Worm (Caenorhabditis elegans) whole organism, L4 larva: Measurements from ENCODE around the gene Y14H12B.1.

ENCODE experiments used
- F10B5.3 ChIP-seq: sonication (generic microtip); optimal IDR thresholded peaks from 2 replicates; lab custom pipeline; 2016; ENCODE audit warnings: mild to moderate bottlenecking, missing genetic modification characterization, missing compliant biosample characterization
- F26F4.8 ChIP-seq: fragments of 200-800 bp; sonication (Bioruptor generic); conservative IDR thresholded peaks from 2 replicates; pipeline ENCODE4 v1.3.6; 2022; ENCODE audit warnings: missing genetic modification characterization, missing compliant biosample characterization
- Y105C5A.15 ChIP-seq: fragments of 200-800 bp; sonication (Bioruptor generic); IDR thresholded peaks from 2 replicates; pipeline ENCODE4 v1.3.6; 2022; ENCODE audit warnings: missing genetic modification characterization, missing compliant biosample characterization
- ZK337.2 ChIP-seq: fragments of 200-800 bp; sonication (Bioruptor generic); IDR thresholded peaks from 2 replicates; pipeline ENCODE4 v1.3.6; 2022; ENCODE audit warnings: missing genetic modification reagents, missing genetic modification characterization, missing compliant biosample characterization
- ama-1 ChIP-seq: fragments of 150-350 bp; optimal IDR thresholded peaks from 2 replicates; lab custom pipeline; 2014; ENCODE audit warnings: inconsistent platforms, mixed read lengths
- arid-1 ChIP-seq: fragments of 200-800 bp; sonication (Bioruptor generic); conservative IDR thresholded peaks from 2 replicates; pipeline ENCODE4 v1.3.6; 2022; ENCODE audit warnings: missing genetic modification reagents, missing genetic modification characterization, missing compliant biosample characterization
- ceh-62 ChIP-seq: sonication (generic microtip); optimal IDR thresholded peaks from 2 replicates; lab custom pipeline; 2017; ENCODE audit warnings: missing biosample characterization, missing genetic modification characterization
- daf-8 ChIP-seq: fragments of 200-800 bp; sonication (Bioruptor generic); IDR thresholded peaks from 2 replicates; pipeline ENCODE4 v1.3.6; 2022; ENCODE audit warnings: missing genetic modification characterization, missing compliant biosample characterization
- dmd-6 ChIP-seq: fragments of 200-800 bp; sonication (Bioruptor generic); IDR thresholded peaks from 2 replicates; pipeline ENCODE4 v1.3.6; 2022; ENCODE audit warnings: missing genetic modification reagents, missing genetic modification characterization, missing compliant biosample characterization
- dmd-9 ChIP-seq: fragments of 200-800 bp; sonication (Bioruptor generic); IDR thresholded peaks from 2 replicates; pipeline ENCODE4 v1.3.6; 2022; ENCODE audit warnings: missing genetic modification reagents, missing genetic modification characterization, missing compliant biosample characterization
- dpl-1 ChIP-seq: fragments of 150-350 bp; optimal IDR thresholded peaks from 2 replicates; lab custom pipeline; 2014; ENCODE audit warnings: missing biosample characterization, missing genetic modification reagents, missing genetic modification characterization
- egl-43 ChIP-seq: fragments of 200-800 bp; sonication (Bioruptor generic); IDR thresholded peaks from 2 replicates; pipeline ENCODE4 v1.3.6; 2022; ENCODE audit warnings: missing genetic modification reagents, missing genetic modification characterization, missing compliant biosample characterization
- hlh-30 ChIP-seq: sonication (generic microtip); optimal IDR thresholded peaks from 2 replicates; lab custom pipeline; 2017; ENCODE audit warnings: antibody characterized with exemption, mild to moderate bottlenecking, missing genetic modification characterization, missing compliant biosample characterization; ENCODE audit not compliant: insufficient read depth
- hmg-1.1 ChIP-seq: fragments of 200-800 bp; sonication (Bioruptor generic); IDR thresholded peaks from 2 replicates; pipeline ENCODE4 v1.3.6; 2022; ENCODE audit warnings: missing genetic modification reagents, missing genetic modification characterization, missing compliant biosample characterization
- lim-7 ChIP-seq: fragments of 200-800 bp; sonication (Bioruptor generic); IDR thresholded peaks from 2 replicates; pipeline ENCODE4 v1.3.6; 2022; ENCODE audit warnings: missing genetic modification characterization, missing compliant biosample characterization
- mdt-29 ChIP-seq: fragments of 200-800 bp; sonication (Bioruptor generic); IDR thresholded peaks from 2 replicates; pipeline ENCODE4 v1.3.6; 2022; ENCODE audit warnings: missing genetic modification reagents, missing genetic modification characterization, missing compliant biosample characterization
- mxl-3 ChIP-seq: fragments of 200-800 bp; sonication (Bioruptor generic); optimal IDR thresholded peaks from 2 replicates; lab custom pipeline; 2018; ENCODE audit warnings: mild to moderate bottlenecking, missing genetic modification characterization, missing compliant biosample characterization
- nhr-10 ChIP-seq: fragments of 150-350 bp; optimal IDR thresholded peaks from 2 replicates; lab custom pipeline; 2014; ENCODE audit warnings: missing biosample characterization, missing genetic modification characterization
- nhr-102 ChIP-seq: sonication (generic microtip); optimal IDR thresholded peaks from 2 replicates; lab custom pipeline; 2016; ENCODE audit warnings: mild to moderate bottlenecking, missing genetic modification characterization, moderate library complexity, missing compliant biosample characterization
- nhr-111 ChIP-seq: fragments of 200-800 bp; sonication (Bioruptor generic); optimal IDR thresholded peaks from 2 replicates; lab custom pipeline; 2018; ENCODE audit warnings: mild to moderate bottlenecking, missing genetic modification characterization, missing compliant biosample characterization
- nhr-6 ChIP-seq: fragments of 150-350 bp; optimal IDR thresholded peaks from 2 replicates; lab custom pipeline; 2014; ENCODE audit warnings: missing biosample characterization, missing genetic modification characterization
- nhr-76 ChIP-seq: fragments of 150-350 bp; optimal IDR thresholded peaks from 2 replicates; lab custom pipeline; 2014; ENCODE audit warnings: missing biosample characterization, missing genetic modification characterization
- nhr-77 ChIP-seq: fragments of 150-350 bp; optimal IDR thresholded peaks from 2 replicates; lab custom pipeline; 2014; ENCODE audit warnings: missing biosample characterization, missing genetic modification characterization
- pqm-1 ChIP-seq: sonication (generic microtip); optimal IDR thresholded peaks from 2 replicates; lab custom pipeline; 2017; ENCODE audit warnings: missing biosample characterization, missing genetic modification characterization
- set-16 ChIP-seq: fragments of 200-800 bp; sonication (Bioruptor generic); IDR thresholded peaks from 2 replicates; pipeline ENCODE4 v1.3.6; 2022; ENCODE audit warnings: missing genetic modification reagents, missing genetic modification characterization, missing compliant biosample characterization
- spr-1 ChIP-seq: sonication (generic microtip); optimal IDR thresholded peaks from 2 replicates; lab custom pipeline; 2016; ENCODE audit warnings: mild to moderate bottlenecking, missing genetic modification characterization, missing compliant biosample characterization
- tra-1 ChIP-seq: fragments of 200-800 bp; sonication (Bioruptor generic); IDR thresholded peaks from 2 replicates; pipeline ENCODE4 v1.3.6; 2022; ENCODE audit warnings: missing genetic modification reagents, missing genetic modification characterization, missing compliant biosample characterization
- unc-39 ChIP-seq: sonication (generic microtip); optimal IDR thresholded peaks from 2 replicates; lab custom pipeline; 2017; ENCODE audit warnings: missing biosample characterization, missing genetic modification characterization
- unc-62 ChIP-seq, 3 experiments: fragments of 150-350 bp in 1 of 3; sonication (generic microtip); optimal IDR thresholded peaks in 2 of 3; peaks in 1 of 3; 1 replicate in 1 of 3; 2 replicates in 2 of 3; lab custom pipeline; 2014 to 2017; ENCODE audit warnings: missing biosample characterization in 3 of 3, missing genetic modification characterization in 3 of 3, missing genetic modification reagents in 3 of 3, missing genotype in 1 of 3

Gene Y14H12B.1

DNA sequence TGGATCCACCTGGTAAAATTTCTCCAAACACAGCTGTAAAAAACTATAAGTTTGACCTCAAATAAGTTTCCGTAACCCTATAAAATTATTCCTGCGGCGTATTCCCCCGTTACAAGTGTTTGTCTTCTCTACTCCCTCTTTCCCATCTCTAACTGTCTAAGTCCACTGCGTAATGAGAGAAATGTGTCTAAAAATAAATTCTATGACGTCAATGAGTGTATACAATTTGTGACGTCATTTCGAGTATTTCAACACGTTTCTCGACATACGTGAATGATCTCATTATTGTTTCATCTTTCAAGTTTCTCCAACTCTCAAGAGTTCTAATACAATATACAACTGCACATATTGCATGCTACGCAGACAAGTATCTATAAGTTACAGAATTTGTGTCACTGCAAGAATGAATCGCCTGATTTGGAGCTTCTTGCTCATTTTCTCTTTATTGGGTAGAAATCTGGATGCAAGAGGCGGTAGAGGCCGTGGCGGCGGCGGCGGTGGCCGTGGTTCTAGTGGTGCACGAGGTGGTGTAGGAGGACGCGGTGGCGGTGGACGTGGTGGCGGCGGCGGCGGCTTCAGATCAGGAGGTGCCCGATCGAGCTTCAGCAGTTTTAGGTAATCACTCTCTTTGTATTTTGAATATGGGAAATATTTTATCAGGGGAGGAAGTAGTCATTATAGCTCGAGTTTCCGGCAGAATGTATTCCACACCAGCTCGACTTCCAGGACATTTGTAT lies 36.3 kb upstream of the Y14H12B.1 start, which contains the start of gene F53C3.6 (continued):
- TF ChIP-seq nhr-6 (peak; percentile 18), daf-8 (no peak), unc-39 (tag; lab: Kevin White, UChicago) (no peak), nhr-76 (no peak), Y105C5A.15 (GFP tag; lab: Robert Waterston, UW) (no peak)

DNA sequence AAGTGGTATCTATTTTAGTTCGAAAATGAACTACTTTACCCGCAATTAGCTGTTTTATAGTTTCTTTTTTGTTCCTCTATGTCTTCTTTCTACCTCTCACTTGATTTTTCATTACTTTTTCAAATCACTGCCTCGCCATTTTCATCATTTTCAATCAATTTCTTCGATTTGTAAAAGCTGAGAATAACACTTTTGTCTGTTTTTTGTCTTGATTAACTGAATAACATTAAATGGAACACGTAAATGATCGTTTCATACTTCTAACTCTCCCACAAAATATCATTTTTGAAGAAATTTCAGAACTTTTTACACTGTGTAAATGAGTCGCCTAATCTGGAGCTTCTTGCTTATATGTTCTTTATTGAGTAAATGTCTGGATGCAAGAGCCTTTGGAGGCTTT lies 33.1 kb upstream of the Y14H12B.1 start, which contains the start of gene F53C3.4:
TSS of gene F53C3.4 (plus strand) at position 301 of the 400 bp plus-strand sequence.
- TF ChIP-seq lim-7 (GFP tag; lab: Robert Waterston, UW) (no peak), dpl-1 (no peak), egl-43 (GFP tag; lab: Robert Waterston, UW) (no peak), mxl-3 (GFP tag; lab: Kevin White, UChicago) (no peak), nhr-102 (tag; lab: Kevin White, UChicago) (no peak), spr-1 (no peak), hmg-1.1 (GFP tag; lab: Robert Waterston, UW) (no peak), nhr-111 (GFP tag; lab: Kevin White, UChicago) (no peak), set-16 (GFP tag; lab: Robert Waterston, UW) (no peak), F10B5.3 (no peak)

DNA sequence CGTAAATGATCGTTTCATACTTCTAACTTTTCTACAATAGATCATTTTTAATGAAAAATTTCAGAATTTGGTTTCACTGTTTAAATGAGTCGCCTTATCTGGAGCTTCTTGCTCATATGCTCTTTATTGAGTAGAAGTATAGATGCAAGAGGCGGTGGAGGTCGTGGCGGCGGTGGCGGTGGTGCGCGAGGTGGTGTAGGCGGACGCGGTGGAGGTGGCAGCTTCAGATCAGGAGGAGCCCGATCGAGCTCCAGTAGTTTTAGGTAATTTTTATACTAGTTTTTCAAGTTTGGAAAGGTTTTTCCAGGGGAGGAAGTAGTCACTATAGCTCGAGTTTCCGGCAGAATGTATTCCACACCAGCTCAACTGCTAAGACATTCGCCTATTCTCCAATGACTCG lies 31.4 kb upstream of the Y14H12B.1 start, which contains the start of gene F53C3.3:
TSS of gene F53C3.3 (plus strand) at position 59 of the 400 bp plus-strand sequence.
- TF ChIP-seq set-16 (GFP tag; lab: Robert Waterston, UW) (peak; percentile 79), ama-1 (no peak), arid-1 (GFP tag; lab: Robert Waterston, UW) (no peak), unc-39 (tag; lab: Kevin White, UChicago) (no peak), unc-62 (GFP tag; optimal IDR thresholded peaks at IDR 0.05 in 1 of 2; lab: Kevin White, UChicago) (peak in 1 of 2 experiments; percentile 20), unc-62 (tag; optimal IDR thresholded peaks at IDR 0.05; lab: Kevin White, UChicago) (no peak)

DNA sequence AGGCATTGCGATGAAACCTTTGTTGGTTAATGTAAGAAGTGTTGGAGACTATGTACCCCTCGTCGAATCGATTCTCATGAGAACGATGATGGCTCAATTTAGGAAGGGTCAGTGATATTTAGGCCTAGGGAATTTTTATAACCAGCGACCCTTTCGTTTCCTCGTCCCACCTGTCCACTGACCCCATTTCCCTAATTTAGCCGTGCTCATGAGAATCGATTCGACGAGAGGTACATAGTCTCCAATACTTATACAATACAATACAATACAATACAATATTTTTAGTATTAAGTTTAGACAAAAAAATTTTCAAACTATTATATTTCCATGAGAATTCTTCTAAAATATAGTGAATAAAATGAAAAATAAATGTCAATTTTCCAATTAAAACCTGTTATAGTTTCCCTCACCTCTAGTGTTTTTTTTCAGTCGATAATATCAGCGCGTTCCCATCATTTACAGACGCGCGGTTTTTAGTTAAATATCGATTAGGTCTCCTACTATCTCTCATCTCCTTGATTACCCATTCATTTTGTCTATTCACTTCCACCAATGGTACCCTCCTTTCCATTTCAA lies 27.5 kb upstream of the Y14H12B.1 start, which contains the start of the genes F53C3.11 and fbxb-103:
TSS of gene F53C3.11 (minus strand) at position 101 of the 576 bp plus-strand sequence.
TSS of gene fbxb-103 (plus strand) at position 526 of the 576 bp plus-strand sequence.
- no peak for TF ChIP-seq nhr-77
- TF ChIP-seq set-16 (GFP tag; lab: Robert Waterston, UW), result no peak
- TF ChIP-seq ZK337.2 (GFP tag; lab: Robert Waterston, UW), result no peak
- no peak for TF ChIP-seq nhr-6
- no peak for TF ChIP-seq dmd-6
- no peak for TF ChIP-seq pqm-1 (tag; lab: Kevin White, UChicago)
- no peak for TF ChIP-seq hlh-30 (tag; lab: Kevin White, UChicago)
- TF ChIP-seq dmd-9 (GFP tag; lab: Robert Waterston, UW), result no peak
- TF ChIP-seq ceh-62, result no peak
- TF ChIP-seq unc-62 (GFP tag; optimal IDR thresholded peaks at IDR 0.05 in 1 of 2; lab: Kevin White, UChicago), result no peak
- no peak for TF ChIP-seq unc-62 (tag; optimal IDR thresholded peaks at IDR 0.05; lab: Kevin White, UChicago)
- TF ChIP-seq nhr-76, result no peak
- TF ChIP-seq mdt-29 (GFP tag; lab: Robert Waterston, UW), result no peak

DNA sequence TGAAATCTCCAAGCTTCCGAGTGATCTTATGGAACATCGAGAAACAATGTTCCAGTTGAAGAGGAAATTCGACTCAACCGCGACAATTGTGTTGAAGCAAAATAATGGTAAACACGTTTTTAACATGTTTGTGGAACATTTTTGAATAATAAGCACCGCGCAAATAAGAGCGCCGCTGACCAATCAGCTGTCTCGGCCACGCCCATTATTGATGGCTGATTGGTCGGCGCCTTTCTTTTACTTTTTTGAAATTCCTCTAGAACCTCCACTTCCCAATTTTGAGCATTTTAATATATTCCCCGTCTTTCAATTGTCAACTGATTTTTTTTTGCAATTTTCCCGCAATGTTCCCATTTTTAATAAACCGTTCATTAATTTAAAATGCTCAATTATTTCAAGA lies 26.1 kb upstream of the Y14H12B.1 start:
- TF ChIP-seq F26F4.8 (GFP tag; lab: Robert Waterston, UW) (no peak), tra-1 (no peak), nhr-10 (tag; lab: Kevin White, UChicago) (no peak), ama-1 (no peak), unc-62 (GFP tag; optimal IDR thresholded peaks at IDR 0.05 in 1 of 2; lab: Kevin White, UChicago) (peak in 1 of 2 experiments; percentile 59), unc-62 (tag; optimal IDR thresholded peaks at IDR 0.05; lab: Kevin White, UChicago) (no peak)
